Worm (Caenorhabditis elegans): ENCODE measurements around the gene T01B7.13.

ce11 chrII:8691344-8691960 is 23.7 kb upstream of the T01B7.13 start, which contains the start of gene C34C6.3:
- TF ChIP-seq nhr-12 (tag; optimal IDR thresholded peaks at IDR 0.05) = no peak
- no peak for TF ChIP-seq ceh-28 (tag; optimal IDR thresholded peaks at IDR 0.05)
